Worm (Caenorhabditis elegans) whole organism, mixed stage, embryonic: ENCODE measurements around the gene F07H5.7.

ENCODE experiments used
- blmp-1 ChIP-seq: fragments of 150-350 bp; optimal IDR thresholded peaks from 2 replicates; lab custom pipeline; 2014; ENCODE audit warnings: missing biosample characterization, missing genetic modification characterization
- nhr-76 ChIP-seq: sonication (generic microtip); optimal IDR thresholded peaks from 2 replicates; lab custom pipeline; 2017; ENCODE audit warnings: missing biosample characterization, missing genetic modification characterization
- snpc-4 ChIP-seq: fragments of 150-350 bp; optimal IDR thresholded peaks from 2 replicates; lab custom pipeline; 2014; ENCODE audit warnings: missing biosample characterization, missing genetic modification characterization

- TF ChIP-seq snpc-4 (tag; lab: Kevin White, UChicago) = no peak
- TF ChIP-seq nhr-76 (tag; lab: Kevin White, UChicago) = no peak
- TF ChIP-seq blmp-1 (tag; lab: Kevin White, UChicago) = no peak
These were observed 24.6 kb downstream of the F07H5.7 start for ce11 chrII:8769375-8769774.
